Fruit fly (Drosophila melanogaster): ENCODE results near the gene Dysb.

Gene Dysb

dm6 chr3L:18898086-18898470 is 30.5 kb downstream of the Dysb start, which contains the start of gene CG3902 (continued):
- TF ChIP-seq Opbp (GFP tag; IDR thresholded peaks at IDR 0.05; ENCODE audit: partially characterized antibody) (peak; percentile 66; the same call in 1 of the 3 replicates), CG34376 (GFP tag; optimal IDR thresholded peaks at IDR 0.05) (peak; percentile 72), CG30020 (tag; optimal IDR thresholded peaks at IDR 0.05) (no peak), Hmr (GFP tag; optimal IDR thresholded peaks at IDR 0.05) (peak; percentile 20), sens (GFP tag) (peak; percentile 74), unpg (GFP tag; optimal IDR thresholded peaks at IDR 0.05) (peak; percentile 35), CG4424 (GFP tag; optimal IDR thresholded peaks at IDR 0.05) (no peak), CG31365 (tag; optimal IDR thresholded peaks at IDR 0.05) (peak; percentile 25), sug (tag; optimal IDR thresholded peaks at IDR 0.05) (peak; percentile 57)

dm6 chr3L:18898770-18899278 is 31.3 kb downstream of the Dysb start, which contains the start of gene RpL26:
Gene RpL26, plus strand, starts transcription at chr3L:18898875.
- TF ChIP-seq Nf-YB (GFP tag; optimal IDR thresholded peaks at IDR 0.05) = peak; percentile 56
- no peak for TF ChIP-seq CG30431 (GFP tag; optimal IDR thresholded peaks at IDR 0.05)
- peak; percentile 83 for TF ChIP-seq CG12391 (tag; optimal IDR thresholded peaks at IDR 0.05)
- TF ChIP-seq fd96Cb (tag; optimal IDR thresholded peaks at IDR 0.05) = peak; percentile 42
- no peak for TF ChIP-seq lbe (GFP tag; optimal IDR thresholded peaks at IDR 0.05)
- TF ChIP-seq CG3838 (GFP tag; optimal IDR thresholded peaks at IDR 0.05) = peak; percentile 45
- TF ChIP-seq Dip2 (GFP tag; IDR thresholded peaks at IDR 0.05) = no peak
- TF ChIP-seq CG4617 (GFP tag; optimal IDR thresholded peaks at IDR 0.05; ENCODE audit: borderline replicate concordance) = peak; percentile 55
- peak; percentile 76 for TF ChIP-seq ato (GFP tag; IDR thresholded peaks at IDR 0.05; ENCODE audit: partially characterized antibody)
- peak; percentile 64; the same call in 1 of the 2 replicates for TF ChIP-seq CG11085 (GFP tag; IDR thresholded peaks at IDR 0.05)
- TF ChIP-seq MESR4 (GFP tag; optimal IDR thresholded peaks at IDR 0.05) = peak; percentile 96
- peak; percentile 87 for TF ChIP-seq CG14710 (tag; optimal IDR thresholded peaks at IDR 0.05)
- no peak for TF ChIP-seq Kr (GFP tag; optimal IDR thresholded peaks at IDR 0.05)
- peak; percentile 93 for TF ChIP-seq HLH4C (GFP tag; IDR thresholded peaks at IDR 0.05; ENCODE audit: partially characterized antibody)
- TF ChIP-seq Hand (GFP tag; optimal IDR thresholded peaks at IDR 0.05) = no peak
- no peak for TF ChIP-seq wdn (GFP tag; IDR thresholded peaks at IDR 0.05)
- TF ChIP-seq da (GFP tag; optimal IDR thresholded peaks at IDR 0.05) = peak; percentile 80
- TF ChIP-seq Bgb (GFP tag; IDR thresholded peaks at IDR 0.05; ENCODE audit: partially characterized antibody) = peak; percentile 93
- TF ChIP-seq CG12236 (GFP tag; optimal IDR thresholded peaks at IDR 0.05) = peak; percentile 6
- peak; percentile 80 for TF ChIP-seq Rfx (GFP tag; IDR thresholded peaks at IDR 0.05)
- TF ChIP-seq B-H2 (GFP tag; optimal IDR thresholded peaks at IDR 0.05) = peak; percentile 83
- peak; percentile 85 for TF ChIP-seq zfh2 (GFP tag; optimal IDR thresholded peaks at IDR 0.05)
- TF ChIP-seq bab2 (GFP tag; optimal IDR thresholded peaks at IDR 0.05) = peak; percentile 87
- peak; percentile 84; the same call in 2 of the 3 replicates for TF ChIP-seq dysf (GFP tag; IDR thresholded peaks at IDR 0.05)
- TF ChIP-seq Doc2 (GFP tag; IDR thresholded peaks at IDR 0.05) = no peak
- peak; percentile 80 for TF ChIP-seq gem (tag; optimal IDR thresholded peaks at IDR 0.05)
- no peak for TF ChIP-seq CTCF (GFP tag; optimal IDR thresholded peaks at IDR 0.05)
- TF ChIP-seq dmrt11E (tag; optimal IDR thresholded peaks at IDR 0.05) = peak; percentile 73
- TF ChIP-seq NC2β (GFP tag; optimal IDR thresholded peaks at IDR 0.05) = peak; percentile 99
- peak in 1 of 2 experiments; percentile 88 for TF ChIP-seq tll (GFP tag; optimal IDR thresholded peaks at IDR 0.05)
- TF ChIP-seq CG1603 (tag; optimal IDR thresholded peaks at IDR 0.05) = peak; percentile 28
- TF ChIP-seq CG4328 (GFP tag; optimal IDR thresholded peaks at IDR 0.05) = peak; percentile 77
- peak; percentile 80 for TF ChIP-seq Ptx1 (GFP tag; IDR thresholded peaks at IDR 0.05)
- no peak for TF ChIP-seq zf30C (GFP tag; optimal IDR thresholded peaks at IDR 0.05)
- peak; percentile 57 for TF ChIP-seq NC2α (GFP tag; optimal IDR thresholded peaks at IDR 0.05)
- TF ChIP-seq CG7928 (GFP tag; optimal IDR thresholded peaks at IDR 0.05) = peak; percentile 36
- peak; percentile 81 for TF ChIP-seq jumu (GFP tag; optimal IDR thresholded peaks at IDR 0.05)
- peak; percentile 76 for TF ChIP-seq CG6689 (GFP tag; IDR thresholded peaks at IDR 0.05)
- no peak for TF ChIP-seq sd (tag; optimal IDR thresholded peaks at IDR 0.05)
- TF ChIP-seq ci (GFP tag; IDR thresholded peaks at IDR 0.05) = peak; percentile 38; the same call in 2 of the 3 replicates
